Worm (Caenorhabditis elegans) whole organism, early embryonic: ENCODE measurements around the gene T25B2.2.

Experiments
- aly-1 ChIP-seq: sonication (generic microtip); optimal IDR thresholded peaks from 2 replicates; lab custom pipeline; 2016; ENCODE audit warnings: missing genetic modification characterization, missing compliant biosample characterization
- ama-1 ChIP-seq: fragments of 150-350 bp; optimal IDR thresholded peaks from 2 replicates; lab custom pipeline; 2014
- ceh-13 ChIP-seq: fragments of 200-800 bp; sonication (Bioruptor generic); optimal IDR thresholded peaks from 2 replicates; lab custom pipeline; 2018; ENCODE audit warnings: mild to moderate bottlenecking, missing genetic modification characterization, missing compliant biosample characterization
- ceh-36 ChIP-seq: sonication (generic microtip); optimal IDR thresholded peaks from 2 replicates; lab custom pipeline; 2016; ENCODE audit warnings: missing genetic modification characterization, inconsistent platforms, missing compliant biosample characterization
- ets-7 ChIP-seq: sonication (generic microtip); optimal IDR thresholded peaks from 2 replicates; lab custom pipeline; 2016; ENCODE audit warnings: missing genotype, missing genetic modification characterization, missing compliant biosample characterization
- flt-1 ChIP-seq: fragments of 200-800 bp; sonication (Bioruptor generic); IDR thresholded peaks from 2 replicates; pipeline ENCODE4 v1.3.6; 2022; ENCODE audit warnings: missing genetic modification characterization, missing compliant biosample characterization
- hmg-4 ChIP-seq: fragments of 200-800 bp; sonication (Bioruptor generic); optimal IDR thresholded peaks from 2 replicates; lab custom pipeline; 2018; ENCODE audit warnings: mild to moderate bottlenecking, missing genetic modification characterization, missing compliant biosample characterization
- hnd-1 ChIP-seq: sonication (generic microtip); optimal IDR thresholded peaks from 2 replicates; lab custom pipeline; 2016; ENCODE audit warnings: missing genetic modification characterization, missing compliant biosample characterization
- sea-1 ChIP-seq: fragments of 200-800 bp; sonication (Bioruptor generic); conservative IDR thresholded peaks from 2 replicates; pipeline ENCODE4 v1.3.6; 2022; ENCODE audit warnings: missing genetic modification characterization, missing compliant biosample characterization
- tbx-11 ChIP-seq: fragments of 200-800 bp; sonication (Bioruptor generic); IDR thresholded peaks from 2 replicates; pipeline ENCODE4 v1.3.6; 2022; ENCODE audit warnings: missing genetic modification characterization, missing compliant biosample characterization
- tra-4 ChIP-seq: sonication (generic microtip); optimal IDR thresholded peaks from 2 replicates; lab custom pipeline; 2017; ENCODE audit warnings: missing genetic modification characterization, missing compliant biosample characterization

DNA sequence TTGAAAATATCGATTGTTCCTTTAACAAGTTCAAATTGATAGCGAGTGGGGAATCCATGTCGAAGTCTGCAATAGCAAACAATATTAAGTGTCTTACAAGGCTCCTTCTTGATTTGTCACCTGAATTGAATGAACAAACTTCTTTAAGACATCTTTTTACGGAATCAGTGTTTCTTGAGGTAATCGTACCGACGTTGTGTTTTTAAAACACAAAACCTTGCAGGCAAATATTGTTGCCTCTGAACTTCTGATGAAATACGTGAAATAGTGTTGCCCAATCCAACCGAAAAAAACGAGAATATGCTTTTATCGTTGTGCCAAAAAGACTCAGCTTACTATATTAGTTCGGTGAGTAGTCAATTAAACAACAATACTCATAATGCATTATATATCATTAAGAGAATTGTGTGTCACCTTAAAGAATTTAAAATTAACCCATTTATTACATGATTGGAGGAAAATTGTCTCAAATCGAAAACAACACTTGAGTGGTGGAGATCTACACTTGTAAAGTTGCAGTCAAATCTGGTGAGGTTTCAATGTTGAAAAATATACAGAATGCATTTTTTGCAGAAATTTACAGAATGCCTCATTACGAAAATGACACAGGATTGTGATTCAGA, 8.6 kb downstream of the T25B2.2 start, which contains the start of the genes T25B2.4 and T13C5.3:
- TF ChIP-seq flt-1 (no peak), tbx-11 (GFP tag; lab: Robert Waterston, UW) (no peak), ceh-13 (GFP tag; lab: Kevin White, UChicago) (no peak), ama-1 (lab: Kevin White, UChicago) (no peak), ets-7 (tag; lab: Kevin White, UChicago) (no peak), hmg-4 (GFP tag; lab: Kevin White, UChicago) (no peak), aly-1 (tag; lab: Kevin White, UChicago) (no peak), sea-1 (GFP tag; lab: Robert Waterston, UW) (no peak), tra-4 (no peak), hnd-1 (no peak), ceh-36 (no peak)
